Worm (Caenorhabditis elegans): ENCODE measurements around the gene ZC317.6.
A peak's percentile ranks its signal among the peaks of the same experiment; 100 is the strongest.

ZC317.6 gene

DNA sequence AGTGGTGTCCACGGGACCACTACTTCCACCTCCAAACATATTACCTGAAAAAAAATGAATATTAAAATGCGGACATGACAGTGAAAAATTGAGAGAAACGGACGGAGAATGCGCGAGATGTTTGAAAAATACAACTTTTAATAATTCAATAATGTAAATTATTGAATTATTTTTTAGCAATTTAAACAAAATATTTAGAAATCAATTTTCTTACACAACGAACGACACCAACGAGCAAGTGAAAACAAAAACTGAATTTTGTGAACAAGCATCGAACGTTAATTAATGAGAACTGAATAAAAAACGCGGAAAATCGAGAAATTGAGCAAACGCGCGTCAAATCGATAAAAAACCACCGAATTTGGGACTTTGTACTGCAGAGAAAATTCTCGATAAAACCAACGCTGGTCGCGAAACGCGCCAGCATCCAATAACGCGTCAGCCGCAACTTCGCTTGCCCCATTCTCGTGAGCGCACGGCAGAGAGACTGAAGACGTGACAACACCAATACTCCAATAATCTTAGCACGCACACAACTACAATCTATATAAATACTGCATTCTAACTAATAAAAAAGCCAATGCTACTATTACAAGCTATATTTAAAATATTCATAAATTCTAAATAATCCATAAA lies 36.5 kb upstream of the ZC317.6 start, which contains the start of the genes dnj-19 and nhr-47 (continued):
- peak; percentile 7 for TF ChIP-seq nhr-237 (tag; optimal IDR thresholded peaks at IDR 0.05)
- peak; percentile 89 to 93 for TF ChIP-seq lsy-2 (tag; optimal IDR thresholded peaks at IDR 0.05)
- TF ChIP-seq nhr-10 (tag; optimal IDR thresholded peaks at IDR 0.05): peak; percentile 42
- peak; percentile 96 for TF ChIP-seq C34F6.9 (tag; optimal IDR thresholded peaks at IDR 0.05)
- peak; percentile 86 for TF ChIP-seq mab-5 (tag; optimal IDR thresholded peaks at IDR 0.05)
- no peak for TF ChIP-seq dmd-4 (tag; optimal IDR thresholded peaks at IDR 0.05)
- TF ChIP-seq zag-1 (tag; optimal IDR thresholded peaks at IDR 0.05): peak; percentile 43
- TF ChIP-seq nhr-77 (tag; optimal IDR thresholded peaks at IDR 0.05): no peak
- TF ChIP-seq crh-2 (tag; optimal IDR thresholded peaks at IDR 0.05): peak; percentile 93
- peak; percentile 90 for TF ChIP-seq sma-3 (GFP tag; optimal IDR thresholded peaks at IDR 0.05)
- no peak for TF ChIP-seq skn-1 (tag; optimal IDR thresholded peaks at IDR 0.05)
- TF ChIP-seq mdl-1 (tag; optimal IDR thresholded peaks at IDR 0.05): peak in 1 of 2 experiments; percentile 68
- no peak for TF ChIP-seq nhr-23 (tag; optimal IDR thresholded peaks at IDR 0.05)
- no peak for TF ChIP-seq lin-39 (tag; optimal IDR thresholded peaks at IDR 0.05)
- peak; percentile 22 for TF ChIP-seq unc-62 (GFP tag; optimal IDR thresholded peaks at IDR 0.05)
- peak; percentile 50 for TF ChIP-seq ceh-82 (tag; optimal IDR thresholded peaks at IDR 0.05)
- peak; percentile 87 for TF ChIP-seq nhr-129 (tag; optimal IDR thresholded peaks at IDR 0.05)
- TF ChIP-seq aly-2 (tag; optimal IDR thresholded peaks at IDR 0.05): no peak
- peak; percentile 74 for TF ChIP-seq snpc-4 (tag; optimal IDR thresholded peaks at IDR 0.05)
- no peak for TF ChIP-seq nhr-11 (tag; optimal IDR thresholded peaks at IDR 0.05)
- no peak for TF ChIP-seq ztf-11 (tag; optimal IDR thresholded peaks at IDR 0.05)
- peak; percentile 37 for TF ChIP-seq nhr-12 (tag; optimal IDR thresholded peaks at IDR 0.05)
- TF ChIP-seq ama-1 (optimal IDR thresholded peaks at IDR 0.05): peak; percentile 7
- TF ChIP-seq alr-1 (tag; optimal IDR thresholded peaks at IDR 0.05): no peak
- TF ChIP-seq ceh-16 (tag; optimal IDR thresholded peaks at IDR 0.05): peak; percentile 61

DNA sequence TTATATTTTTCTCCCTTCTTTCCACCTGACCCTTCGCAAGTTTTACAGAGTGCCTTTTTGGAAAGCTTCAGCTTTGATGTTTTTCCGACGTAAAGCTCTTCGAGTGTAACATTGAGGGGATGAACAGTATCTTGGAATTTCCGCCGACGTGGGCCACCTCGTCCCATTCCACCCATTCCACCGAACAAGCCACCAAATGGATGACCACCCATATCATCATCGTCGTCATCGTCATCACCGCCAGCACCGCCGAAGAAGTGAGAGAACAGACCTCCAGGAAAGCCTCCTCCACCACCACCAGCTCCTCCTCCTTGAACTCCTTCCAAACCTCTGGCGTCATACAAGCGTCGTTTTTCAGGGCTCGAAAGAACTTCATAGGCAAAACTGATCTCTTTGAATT lies 35.9 kb upstream of the ZC317.6 start:
- TF ChIP-seq C34F6.9 (tag; optimal IDR thresholded peaks at IDR 0.05): no peak
- no peak for TF ChIP-seq elt-3 (tag; optimal IDR thresholded peaks at IDR 0.05)
- no peak for TF ChIP-seq nhr-6 (tag; optimal IDR thresholded peaks at IDR 0.05)
- no peak for TF ChIP-seq sem-4 (tag; optimal IDR thresholded peaks at IDR 0.05)
- no peak for TF ChIP-seq unc-62 (GFP tag; optimal IDR thresholded peaks at IDR 0.05)
- no peak for TF ChIP-seq sma-9 (GFP tag; optimal IDR thresholded peaks at IDR 0.05)
- no peak for TF ChIP-seq sma-9 (tag; optimal IDR thresholded peaks at IDR 0.05)
- TF ChIP-seq nhr-10 (tag; optimal IDR thresholded peaks at IDR 0.05): no peak
- TF ChIP-seq blmp-1 (tag; optimal IDR thresholded peaks at IDR 0.05; ENCODE audit: insufficient read depth): no peak
- no peak for TF ChIP-seq nhr-11 (tag; optimal IDR thresholded peaks at IDR 0.05)
- no peak for TF ChIP-seq unc-55 (GFP tag; optimal IDR thresholded peaks at IDR 0.05)
- TF ChIP-seq R02D3.7 (tag; optimal IDR thresholded peaks at IDR 0.05): no peak
- TF ChIP-seq gmeb-1 (tag; optimal IDR thresholded peaks at IDR 0.05): no peak
- TF ChIP-seq ceh-82 (tag; optimal IDR thresholded peaks at IDR 0.05): no peak
- TF ChIP-seq ztf-1 (GFP tag; conservative IDR thresholded peaks at IDR 0.05): no peak
- TF ChIP-seq fos-1 (tag; optimal IDR thresholded peaks at IDR 0.05): no peak
- TF ChIP-seq lin-39 (tag; optimal IDR thresholded peaks at IDR 0.05): no peak
- TF ChIP-seq nhr-25 (tag; optimal IDR thresholded peaks at IDR 0.05): no peak

DNA sequence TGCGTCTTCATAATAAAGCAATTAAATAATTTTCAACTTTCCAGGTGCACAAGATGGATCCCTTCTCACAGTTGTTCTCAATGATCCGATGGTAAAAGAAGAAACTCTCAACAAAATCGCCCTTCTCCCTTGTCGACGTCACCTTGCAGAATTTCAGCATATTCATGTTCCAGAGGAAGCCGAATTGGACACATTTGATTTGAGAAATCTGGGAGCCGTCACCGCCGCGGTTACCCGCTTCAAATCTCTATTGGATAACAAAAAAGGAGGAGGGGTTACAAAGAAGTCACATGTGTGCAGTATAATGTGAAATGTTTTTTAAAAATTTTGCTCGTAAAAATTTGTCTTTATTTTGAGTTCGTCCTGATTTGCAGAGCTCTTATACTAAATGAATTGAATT lies 34.3 kb upstream of the ZC317.6 start:
- TF ChIP-seq ama-1 (optimal IDR thresholded peaks at IDR 0.05) (peak; percentile 29), ztf-4 (tag; optimal IDR thresholded peaks at IDR 0.05) (no peak), elt-3 (tag; optimal IDR thresholded peaks at IDR 0.05) (no peak), nhr-237 (tag; optimal IDR thresholded peaks at IDR 0.05) (no peak), nhr-129 (tag; optimal IDR thresholded peaks at IDR 0.05) (no peak), elt-1 (tag; optimal IDR thresholded peaks at IDR 0.05) (no peak), gmeb-1 (tag; optimal IDR thresholded peaks at IDR 0.05) (no peak), ztf-1 (GFP tag; conservative IDR thresholded peaks at IDR 0.05) (no peak), lin-11 (tag; optimal IDR thresholded peaks at IDR 0.05) (no peak), F13H6.1 (tag; optimal IDR thresholded peaks at IDR 0.05) (no peak), sma-3 (GFP tag; optimal IDR thresholded peaks at IDR 0.05) (peak; percentile 6), nhr-23 (tag; optimal IDR thresholded peaks at IDR 0.05) (no peak), Y55F3AM.14 (GFP tag; optimal IDR thresholded peaks at IDR 0.05) (no peak), ztf-11 (tag; optimal IDR thresholded peaks at IDR 0.05) (no peak), unc-55 (GFP tag; optimal IDR thresholded peaks at IDR 0.05) (no peak)
